Worm (Caenorhabditis elegans): ENCODE measurements around the gene F09G8.5.
A peak's percentile ranks its signal among the peaks of the same experiment; 100 is the strongest.

F09G8.5 gene

DNA sequence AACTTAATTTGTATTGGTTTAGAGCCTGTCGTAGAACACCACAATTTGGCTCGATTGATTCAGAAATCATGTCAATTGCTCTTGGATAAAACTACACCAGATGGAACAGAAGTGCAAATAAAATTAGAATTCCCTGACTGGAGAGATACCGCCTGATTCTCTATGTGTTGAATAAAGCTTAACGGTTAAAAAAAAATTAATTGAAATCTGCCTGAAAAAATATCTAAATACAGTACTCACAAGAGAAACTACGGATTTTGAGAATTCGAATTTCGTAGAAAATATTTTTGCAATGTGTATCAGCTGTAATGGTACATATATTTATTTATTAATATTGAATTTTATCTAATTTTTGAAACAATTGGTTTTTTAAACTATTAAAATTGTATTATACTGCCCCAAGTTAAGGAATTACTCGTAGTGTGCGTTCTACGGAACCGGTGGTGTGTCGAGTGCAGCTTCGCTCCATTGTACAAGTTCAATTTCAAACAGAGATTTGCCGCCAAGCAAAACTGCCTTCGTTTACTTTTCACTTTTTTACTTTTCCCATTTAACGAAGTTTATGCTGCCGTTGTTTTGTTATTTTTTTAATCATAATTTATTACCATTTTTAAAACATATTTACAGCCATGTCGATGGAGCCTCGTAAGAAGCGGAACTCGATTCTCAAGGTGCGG is 4.6 kb upstream of the F09G8.5 start, which contains the start of gene knl-1:
Gene knl-1, plus strand, starts transcription at position 626 of the 677 bp plus-strand sequence.
- peak; percentile 54 for TF ChIP-seq hmg-4 (GFP tag; optimal IDR thresholded peaks at IDR 0.05)
- no peak for TF ChIP-seq tbx-11 (GFP tag; IDR thresholded peaks at IDR 0.05)
- TF ChIP-seq F13C5.2 (tag; optimal IDR thresholded peaks at IDR 0.05) = peak; percentile 51

DNA sequence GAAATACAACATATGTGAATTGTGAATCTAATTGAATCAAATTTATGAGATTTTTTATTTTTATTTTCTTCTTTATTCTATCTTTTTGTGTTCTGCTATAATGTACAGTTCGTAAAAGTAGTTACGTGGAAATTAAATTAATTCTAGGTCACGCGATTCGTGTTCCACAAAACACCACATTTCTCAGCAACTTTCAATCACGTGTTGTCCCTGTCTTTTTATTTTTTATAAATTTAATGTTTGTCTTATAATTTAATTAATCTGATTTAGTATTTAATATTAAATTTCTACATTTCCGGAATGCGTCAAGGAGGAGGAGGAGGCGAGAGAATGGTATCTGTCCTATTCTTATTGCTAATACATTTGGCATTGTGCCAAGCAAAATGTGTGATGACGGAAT is 3.3 kb downstream of the F09G8.5 start, which contains the start of gene ncr-2:
Gene ncr-2, plus strand, starts transcription at position 301 of the 400 bp plus-strand sequence.
- TF ChIP-seq tbx-11 (GFP tag; IDR thresholded peaks at IDR 0.05) (no peak), sea-1 (GFP tag; conservative IDR thresholded peaks at IDR 0.05) (no peak), hmbx-1 (tag; optimal IDR thresholded peaks at IDR 0.05) (no peak), aly-1 (tag; optimal IDR thresholded peaks at IDR 0.05) (no peak), ceh-36 (tag; optimal IDR thresholded peaks at IDR 0.05) (no peak)

- TF ChIP-seq ama-1 (optimal IDR thresholded peaks at IDR 0.05) (no peak), ceh-36 (tag; optimal IDR thresholded peaks at IDR 0.05) (no peak), hmg-4 (GFP tag; optimal IDR thresholded peaks at IDR 0.05) (no peak), tbx-11 (GFP tag; IDR thresholded peaks at IDR 0.05) (no peak), B0310.2 (tag; optimal IDR thresholded peaks at IDR 0.05) (no peak), pes-1 (GFP tag; IDR thresholded peaks at IDR 0.05) (no peak), tbx-37 (GFP tag; conservative IDR thresholded peaks at IDR 0.05) (no peak), flt-1 (GFP tag; IDR thresholded peaks at IDR 0.05) (no peak), ceh-13 (GFP tag; optimal IDR thresholded peaks at IDR 0.05) (no peak), aly-1 (tag; optimal IDR thresholded peaks at IDR 0.05) (no peak), tra-4 (tag; optimal IDR thresholded peaks at IDR 0.05) (no peak), hnd-1 (tag; optimal IDR thresholded peaks at IDR 0.05) (no peak), hmbx-1 (tag; optimal IDR thresholded peaks at IDR 0.05) (no peak), ets-7 (tag; optimal IDR thresholded peaks at IDR 0.05) (no peak), sea-1 (GFP tag; conservative IDR thresholded peaks at IDR 0.05) (no peak)
These were observed 7.8 kb downstream of the F09G8.5 start for ce11 chrIII:8262599-8262998.

- TF ChIP-seq flt-1 (GFP tag; IDR thresholded peaks at IDR 0.05) (no peak), ceh-13 (GFP tag; optimal IDR thresholded peaks at IDR 0.05) (no peak), aly-1 (tag; optimal IDR thresholded peaks at IDR 0.05) (no peak), B0310.2 (tag; optimal IDR thresholded peaks at IDR 0.05) (no peak), ama-1 (optimal IDR thresholded peaks at IDR 0.05) (no peak), F13C5.2 (tag; optimal IDR thresholded peaks at IDR 0.05) (no peak), pes-1 (GFP tag; IDR thresholded peaks at IDR 0.05) (no peak), tbx-11 (GFP tag; IDR thresholded peaks at IDR 0.05) (no peak), tbx-37 (GFP tag; conservative IDR thresholded peaks at IDR 0.05) (no peak), tra-4 (tag; optimal IDR thresholded peaks at IDR 0.05) (no peak), hnd-1 (tag; optimal IDR thresholded peaks at IDR 0.05) (no peak), sea-1 (GFP tag; conservative IDR thresholded peaks at IDR 0.05) (no peak), ceh-36 (tag; optimal IDR thresholded peaks at IDR 0.05) (no peak), hmg-4 (GFP tag; optimal IDR thresholded peaks at IDR 0.05) (no peak), ets-7 (tag; optimal IDR thresholded peaks at IDR 0.05) (no peak), hmbx-1 (tag; optimal IDR thresholded peaks at IDR 0.05) (no peak), scrt-1 (GFP tag; IDR thresholded peaks at IDR 0.05) (no peak)
These were observed 8.6 kb downstream of the F09G8.5 start, which contains the start of gene col-91 for ce11 chrIII:8263377-8263776. col-91 (minus strand) TSS chrIII:8263664.

- TF ChIP-seq pes-1 (GFP tag; IDR thresholded peaks at IDR 0.05) (no peak), tbx-11 (GFP tag; IDR thresholded peaks at IDR 0.05) (no peak), flt-1 (GFP tag; IDR thresholded peaks at IDR 0.05) (no peak), tra-4 (tag; optimal IDR thresholded peaks at IDR 0.05) (no peak), ets-7 (tag; optimal IDR thresholded peaks at IDR 0.05) (no peak), ceh-13 (GFP tag; optimal IDR thresholded peaks at IDR 0.05) (no peak), ama-1 (optimal IDR thresholded peaks at IDR 0.05) (no peak), scrt-1 (GFP tag; IDR thresholded peaks at IDR 0.05) (no peak), aly-1 (tag; optimal IDR thresholded peaks at IDR 0.05) (no peak), B0310.2 (tag; optimal IDR thresholded peaks at IDR 0.05) (no peak), hmbx-1 (tag; optimal IDR thresholded peaks at IDR 0.05) (no peak), F13C5.2 (tag; optimal IDR thresholded peaks at IDR 0.05) (no peak), hmg-4 (GFP tag; optimal IDR thresholded peaks at IDR 0.05) (no peak), tbx-37 (GFP tag; conservative IDR thresholded peaks at IDR 0.05) (no peak), hnd-1 (tag; optimal IDR thresholded peaks at IDR 0.05) (no peak), sea-1 (GFP tag; conservative IDR thresholded peaks at IDR 0.05) (no peak), ceh-36 (tag; optimal IDR thresholded peaks at IDR 0.05) (no peak)
These were observed 11.0 kb downstream of the F09G8.5 start, which contains the start of gene mrps-9 for ce11 chrIII:8265753-8266152. mrps-9 (plus strand) TSS chrIII:8266062.

- TF ChIP-seq tra-4 (tag; optimal IDR thresholded peaks at IDR 0.05) = no peak
- TF ChIP-seq ceh-36 (tag; optimal IDR thresholded peaks at IDR 0.05) = no peak
- no peak for TF ChIP-seq hnd-1 (tag; optimal IDR thresholded peaks at IDR 0.05)
- TF ChIP-seq F13C5.2 (tag; optimal IDR thresholded peaks at IDR 0.05) = no peak
These were observed 13.5 kb downstream of the F09G8.5 start, which contains the start of the genes F09G8.7 and crn-7 for ce11 chrIII:8268296-8268695. F09G8.7 (minus strand) TSS chrIII:8268355. crn-7 (plus strand) TSS chrIII:8268531.

DNA sequence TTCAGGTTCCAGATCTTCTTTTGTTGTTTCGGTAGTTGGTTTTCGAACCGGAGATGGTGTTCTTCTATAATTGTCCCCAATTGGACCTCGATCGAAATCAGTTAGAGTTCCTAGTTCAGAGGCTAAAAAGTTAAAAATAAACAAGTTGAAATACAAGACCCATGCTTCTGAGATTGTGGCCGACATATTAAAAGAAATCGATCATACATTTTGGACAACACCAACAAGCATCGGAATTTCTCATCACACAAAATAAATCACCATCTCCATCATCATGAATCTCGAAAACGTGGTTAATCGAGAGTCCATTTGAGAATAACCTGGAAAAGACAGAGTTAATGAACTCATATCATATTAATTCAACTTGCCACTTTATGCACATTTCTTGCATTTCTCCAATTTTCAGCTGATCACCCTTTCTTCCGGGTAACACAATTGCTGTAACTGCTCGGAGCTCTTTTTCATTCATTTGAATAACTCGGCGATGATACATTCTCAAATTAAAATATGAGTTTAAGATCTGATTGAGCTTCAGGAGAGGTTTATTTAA is 17.0 kb downstream of the F09G8.5 start, which contains the start of the genes mps-4 and F09G8.10:
Gene mps-4, minus strand, starts transcription at position 101 of the 550 bp plus-strand sequence.
Gene F09G8.10, minus strand, starts transcription at position 500 of the 550 bp plus-strand sequence.
- no peak for TF ChIP-seq hmbx-1 (tag; optimal IDR thresholded peaks at IDR 0.05)
- TF ChIP-seq flt-1 (GFP tag; IDR thresholded peaks at IDR 0.05) = no peak
- no peak for TF ChIP-seq tra-4 (tag; optimal IDR thresholded peaks at IDR 0.05)
